Worm (Caenorhabditis elegans): Measurements from ENCODE around the gene F39G3.2.

ce11 chrV:4769633-4770032, 32.0 kb downstream of the F39G3.2 start, which contains the start of gene C18G1.9:
- TF ChIP-seq B0310.2 (tag; optimal IDR thresholded peaks at IDR 0.05) = no peak
- no peak for TF ChIP-seq flt-1 (GFP tag; IDR thresholded peaks at IDR 0.05)
- TF ChIP-seq ama-1 (optimal IDR thresholded peaks at IDR 0.05) = no peak
- TF ChIP-seq ets-7 (tag; optimal IDR thresholded peaks at IDR 0.05) = no peak
- TF ChIP-seq ceh-13 (GFP tag; optimal IDR thresholded peaks at IDR 0.05) = no peak
- TF ChIP-seq pes-1 (GFP tag; IDR thresholded peaks at IDR 0.05) = no peak
- TF ChIP-seq aly-1 (tag; optimal IDR thresholded peaks at IDR 0.05) = no peak
- no peak for TF ChIP-seq tra-4 (tag; optimal IDR thresholded peaks at IDR 0.05)
- no peak for TF ChIP-seq F13C5.2 (tag; optimal IDR thresholded peaks at IDR 0.05)
- no peak for TF ChIP-seq hnd-1 (tag; optimal IDR thresholded peaks at IDR 0.05)
- no peak for TF ChIP-seq hmbx-1 (tag; optimal IDR thresholded peaks at IDR 0.05)
- TF ChIP-seq scrt-1 (GFP tag; IDR thresholded peaks at IDR 0.05) = no peak
- TF ChIP-seq tbx-37 (GFP tag; conservative IDR thresholded peaks at IDR 0.05) = no peak
